Fruit fly (Drosophila melanogaster) whole organism, embryonic: ENCODE data around the gene Lsp2.

Experiments
- B-H2 ChIP-seq: fragments of 200-800 bp; sonication (Bioruptor generic); optimal IDR thresholded peaks from 2 replicates; lab custom pipeline; 2018; ENCODE audit warnings: missing biosample characterization, mild to moderate bottlenecking, missing genetic modification characterization
- BEAF-32 ChIP-seq: fragments of 200-800 bp; sonication (Bioruptor generic); optimal IDR thresholded peaks from 3 replicates; lab custom pipeline; 2017; ENCODE audit warnings: missing biosample characterization, missing genetic modification characterization, mild to moderate bottlenecking, moderate library complexity, missing genetic modification reagents
- BtbVII ChIP-seq: fragments of 200-800 bp; sonication (Bioruptor generic); optimal IDR thresholded peaks from 3 replicates; lab custom pipeline; 2017; ENCODE audit warnings: missing biosample characterization, mild to moderate bottlenecking, missing genetic modification characterization
- CG10267 ChIP-seq: fragments of 200-800 bp; sonication (Bioruptor generic); optimal IDR thresholded peaks from 2 replicates; lab custom pipeline; 2018; ENCODE audit warnings: missing biosample characterization, mild to moderate bottlenecking, missing genetic modification characterization, moderate library complexity
- CG10274 ChIP-seq: fragments of 200-800 bp; sonication (Bioruptor generic); optimal IDR thresholded peaks from 3 replicates; lab custom pipeline; 2017; ENCODE audit warnings: missing biosample characterization, mild to moderate bottlenecking, missing genetic modification characterization
- CG11560 ChIP-seq: fragments of 200-800 bp; sonication (Bioruptor generic); IDR thresholded peaks from 3 replicates; pipeline ENCODE4 v1.3.6; 2022; ENCODE audit warnings: missing biosample characterization, missing genetic modification characterization
- CG11695 ChIP-seq: fragments of 200-800 bp; sonication (Bioruptor generic); IDR thresholded peaks from 3 replicates; pipeline ENCODE4 v1.3.6; 2022; ENCODE audit warnings: missing biosample characterization, missing genetic modification characterization
- CG12769 ChIP-seq: fragments of 200-800 bp; sonication (Bioruptor generic); optimal IDR thresholded peaks from 2 replicates; lab custom pipeline; 2019; ENCODE audit warnings: missing biosample characterization, mild to moderate bottlenecking, missing genetic modification characterization, moderate library complexity
- CG15011 ChIP-seq: fragments of 200-800 bp; sonication (Bioruptor generic); optimal IDR thresholded peaks from 3 replicates; lab custom pipeline; 2018; ENCODE audit warnings: missing biosample characterization, mild to moderate bottlenecking, missing genetic modification characterization
- CG15073 ChIP-seq: fragments of 200-800 bp; sonication (Bioruptor generic); optimal IDR thresholded peaks from 2 replicates; lab custom pipeline; 2016; ENCODE audit warnings: missing biosample characterization, missing genetic modification characterization
- CG1603 ChIP-seq: fragments of 200-800 bp; sonication (Bioruptor generic); optimal IDR thresholded peaks from 2 replicates; lab custom pipeline; 2019; ENCODE audit warnings: missing biosample characterization, mild to moderate bottlenecking, missing genetic modification characterization, moderate library complexity
- CG1647 ChIP-seq: fragments of 200-800 bp; sonication (Bioruptor generic); optimal IDR thresholded peaks from 3 replicates; lab custom pipeline; 2016; ENCODE audit warnings: missing biosample characterization, missing genetic modification characterization
- CG17328 ChIP-seq: fragments of 200-800 bp; sonication (Bioruptor generic); IDR thresholded peaks from 2 replicates; pipeline ENCODE4 v1.3.6; 2022; ENCODE audit warnings: missing biosample characterization, missing genetic modification characterization
- CG1832 ChIP-seq: fragments of 200-800 bp; sonication (Bioruptor generic); optimal IDR thresholded peaks from 2 replicates; lab custom pipeline; 2017; ENCODE audit warnings: missing biosample characterization, mild to moderate bottlenecking, missing genetic modification characterization, inconsistent platforms
- CG18619 ChIP-seq: fragments of 200-800 bp; sonication (Bioruptor generic); optimal IDR thresholded peaks from 3 replicates; lab custom pipeline; 2017; ENCODE audit warnings: missing biosample characterization, mild to moderate bottlenecking, missing genetic modification characterization
- CG2678 ChIP-seq: fragments of 200-800 bp; sonication (Bioruptor generic); optimal IDR thresholded peaks from 3 replicates; lab custom pipeline; 2019; ENCODE audit warnings: missing biosample characterization, mild to moderate bottlenecking, missing genetic modification characterization, moderate library complexity
- CG33213 ChIP-seq: fragments of 200-800 bp; sonication (Bioruptor generic); optimal IDR thresholded peaks from 3 replicates; lab custom pipeline; 2016; ENCODE audit warnings: missing biosample characterization, missing genetic modification characterization
- CG34224 ChIP-seq: fragments of 200-800 bp; sonication (Bioruptor generic); IDR thresholded peaks from 3 replicates; pipeline ENCODE4 v1.3.6; 2022; ENCODE audit warnings: missing biosample characterization, missing genetic modification characterization; ENCODE audit not compliant: partially characterized antibody
- CG4820 ChIP-seq: fragments of 200-800 bp; sonication (Bioruptor generic); optimal IDR thresholded peaks from 3 replicates; lab custom pipeline; 2016; ENCODE audit warnings: missing biosample characterization, missing genetic modification characterization
- CG6689 ChIP-seq: fragments of 200-800 bp; sonication (Bioruptor generic); IDR thresholded peaks from 2 replicates; pipeline ENCODE4 v1.3.6; 2022; ENCODE audit warnings: missing biosample characterization, missing genetic modification characterization
- CG7357 ChIP-seq: fragments of 200-800 bp; sonication (Bioruptor generic); IDR thresholded peaks from 3 replicates; pipeline ENCODE4 v1.3.6; 2022; ENCODE audit warnings: missing biosample characterization, missing genetic modification characterization
- CG8924 ChIP-seq: fragments of 200-800 bp; optimal IDR thresholded peaks from 3 replicates; lab custom pipeline; 2019; ENCODE audit warnings: missing biosample characterization, mild to moderate bottlenecking, missing genetic modification characterization, moderate library complexity
- CHES-1-like ChIP-seq: fragments of 200-800 bp; sonication (Bioruptor generic); optimal IDR thresholded peaks from 2 replicates; lab custom pipeline; 2016; ENCODE audit warnings: missing biosample characterization, missing genetic modification characterization
- D19A ChIP-seq: fragments of 200-800 bp; optimal IDR thresholded peaks from 3 replicates; lab custom pipeline; 2019; ENCODE audit warnings: missing biosample characterization, mild to moderate bottlenecking, missing genetic modification characterization, moderate library complexity
- Deaf1 ChIP-seq: fragments of 200-800 bp; optimal IDR thresholded peaks from 3 replicates; lab custom pipeline; 2019; ENCODE audit warnings: missing biosample characterization, mild to moderate bottlenecking, missing genetic modification characterization, moderate library complexity
- Dfd ChIP-seq, 2 experiments: fragments of >200 bp; optimal IDR thresholded peaks; 2 replicates each; lab custom pipeline; 2017; ENCODE audit warnings: missing biosample characterization in 2 of 2, missing genetic modification characterization in 2 of 2
- Dip3 ChIP-seq: fragments of 200-800 bp; sonication (Bioruptor generic); optimal IDR thresholded peaks from 3 replicates; lab custom pipeline; 2016; ENCODE audit warnings: missing biosample characterization, missing genetic modification characterization
- Gsc ChIP-seq: fragments of 200-800 bp; sonication (Bioruptor generic); IDR thresholded peaks from 2 replicates; pipeline ENCODE4 v1.3.6; 2022; ENCODE audit warnings: missing biosample characterization, missing genetic modification characterization
- HLH4C ChIP-seq: fragments of 200-800 bp; sonication (Bioruptor generic); IDR thresholded peaks from 3 replicates; pipeline ENCODE4 v1.3.6; 2022; ENCODE audit warnings: missing biosample characterization, missing genetic modification characterization; ENCODE audit not compliant: partially characterized antibody
- NK7.1 ChIP-seq: fragments of 200-800 bp; sonication (Bioruptor generic); optimal IDR thresholded peaks from 3 replicates; lab custom pipeline; 2016; ENCODE audit warnings: missing biosample characterization, missing genetic modification characterization
- Neu2 ChIP-seq: fragments of 200-800 bp; sonication (Bioruptor generic); optimal IDR thresholded peaks from 3 replicates; lab custom pipeline; 2016; ENCODE audit warnings: missing biosample characterization, missing genetic modification characterization, borderline replicate concordance
- Nf-YA ChIP-seq: fragments of 200-800 bp; sonication (Bioruptor generic); IDR thresholded peaks from 2 replicates; pipeline ENCODE4 v1.3.6; 2022; ENCODE audit warnings: missing biosample characterization, missing genetic modification characterization
- Sry-β ChIP-seq: fragments of 200-800 bp; sonication (Bioruptor generic); optimal IDR thresholded peaks from 2 replicates; lab custom pipeline; 2018; ENCODE audit warnings: missing biosample characterization, mild to moderate bottlenecking, missing genetic modification characterization, moderate library complexity
- ato ChIP-seq: fragments of 200-800 bp; sonication (Bioruptor generic); IDR thresholded peaks from 2 replicates; pipeline ENCODE4 v1.3.6; 2022; ENCODE audit warnings: missing biosample characterization, missing genetic modification characterization; ENCODE audit not compliant: partially characterized antibody
- bowl ChIP-seq: fragments of 200-800 bp; sonication (Bioruptor generic); IDR thresholded peaks from 2 replicates; pipeline ENCODE4 v1.3.6; 2022; ENCODE audit warnings: missing biosample characterization, missing genetic modification characterization
- ci ChIP-seq: fragments of 200-800 bp; sonication (Bioruptor generic); IDR thresholded peaks from 3 replicates; pipeline ENCODE4 v1.3.6; 2022; ENCODE audit warnings: missing biosample characterization, missing genetic modification characterization
- exex ChIP-seq: fragments of 200-800 bp; sonication (Bioruptor generic); optimal IDR thresholded peaks from 4 replicates; lab custom pipeline; 2018; ENCODE audit warnings: missing biosample characterization, mild to moderate bottlenecking, missing genetic modification characterization, moderate library complexity
- fu2 ChIP-seq: fragments of 200-800 bp; sonication (Bioruptor generic); optimal IDR thresholded peaks from 2 replicates; lab custom pipeline; 2016; ENCODE audit warnings: missing biosample characterization, missing genetic modification characterization
- ham ChIP-seq: fragments of 200-800 bp; sonication (Bioruptor generic); IDR thresholded peaks from 2 replicates; pipeline ENCODE4 v1.3.6; 2022; ENCODE audit warnings: missing biosample characterization, missing genetic modification characterization
- mam ChIP-seq: fragments of 200-800 bp; sonication (Bioruptor generic); optimal IDR thresholded peaks from 3 replicates; lab custom pipeline; 2016; ENCODE audit warnings: missing biosample characterization, missing genetic modification characterization
- prd ChIP-seq, 3 experiments: fragments of >200 bp in 2 of 3; fragments of 200-800 bp in 1 of 3; sonication (Bioruptor generic) in 1 of 3; optimal IDR thresholded peaks in 2 of 3; IDR thresholded peaks in 1 of 3; 2 replicates in 2 of 3; 3 replicates in 1 of 3; pipeline versions ENCODE4 v1.3.6 to Lab custom; 2017 to 2022; ENCODE audit warnings: missing biosample characterization in 1 of 3, missing genetic modification characterization in 1 of 3
- sens-2 ChIP-seq: fragments of 200-800 bp; sonication (Bioruptor generic); IDR thresholded peaks from 2 replicates; pipeline ENCODE4 v1.3.6; 2022; ENCODE audit warnings: missing biosample characterization, missing genetic modification characterization
- stwl ChIP-seq: fragments of 200-800 bp; sonication (Bioruptor generic); optimal IDR thresholded peaks from 3 replicates; lab custom pipeline; 2018; ENCODE audit warnings: missing biosample characterization, mild to moderate bottlenecking, missing genetic modification characterization, moderate library complexity
- tap ChIP-seq: fragments of 200-800 bp; optimal IDR thresholded peaks from 3 replicates; lab custom pipeline; 2019; ENCODE audit warnings: missing biosample characterization, mild to moderate bottlenecking, missing genetic modification characterization, moderate library complexity
- tgo ChIP-seq: fragments of 200-800 bp; sonication (Bioruptor generic); IDR thresholded peaks from 3 replicates; pipeline ENCODE4 v1.3.6; 2022; ENCODE audit warnings: missing biosample characterization, missing genetic modification characterization
- tin ChIP-seq: fragments of 200-800 bp; sonication (Bioruptor generic); optimal IDR thresholded peaks from 3 replicates; lab custom pipeline; 2016; ENCODE audit warnings: missing biosample characterization, missing genetic modification characterization
- tll ChIP-seq, 2 experiments: fragments of 200-800 bp in 1 of 2; fragments of >200 bp in 1 of 2; sonication (Bioruptor generic) in 1 of 2; optimal IDR thresholded peaks; 2 replicates each; lab custom pipeline; 2017 to 2019; ENCODE audit warnings: missing biosample characterization in 2 of 2, missing genetic modification characterization in 2 of 2, mild to moderate bottlenecking in 1 of 2, moderate library complexity in 1 of 2
- trh ChIP-seq: fragments of 200-800 bp; sonication (Bioruptor generic); optimal IDR thresholded peaks from 2 replicates; lab custom pipeline; 2016; ENCODE audit warnings: missing biosample characterization, missing genetic modification characterization
- unpg ChIP-seq: fragments of 200-800 bp; sonication (Bioruptor generic); optimal IDR thresholded peaks from 3 replicates; lab custom pipeline; 2018; ENCODE audit warnings: missing biosample characterization, mild to moderate bottlenecking, missing genetic modification characterization, moderate library complexity
- zfh1 ChIP-seq: fragments of 200-800 bp; sonication (Bioruptor generic); IDR thresholded peaks from 3 replicates; pipeline ENCODE4 v1.3.6; 2022; ENCODE audit warnings: missing biosample characterization, missing genetic modification characterization

The Lsp2 gene

DNA sequence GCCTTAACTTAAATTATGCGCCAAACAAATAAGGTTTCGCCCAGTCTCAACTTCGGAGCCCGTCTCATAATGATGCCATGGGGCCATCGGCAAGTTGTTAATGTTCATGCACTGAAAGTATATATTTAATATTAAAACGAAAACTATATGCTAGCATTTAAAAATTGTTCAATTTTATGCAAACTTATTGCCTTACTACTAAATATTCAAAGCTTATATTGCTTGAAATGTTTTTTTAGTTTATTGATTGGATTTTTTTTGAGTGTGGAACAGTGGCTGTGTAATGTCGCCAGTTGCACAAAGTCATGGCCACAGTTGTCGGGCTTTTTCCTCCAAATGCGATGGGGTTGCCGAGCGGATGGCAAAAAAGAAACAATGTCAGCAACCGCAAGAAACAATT lies 15.0 kb upstream of the Lsp2 start (continued):
- no peak for TF ChIP-seq CG11560 (tag; lab: Robert Waterston, UW)
- no peak for TF ChIP-seq tll (GFP tag; optimal IDR thresholded peaks at IDR 0.05; lab: Kevin White, UChicago)
- no peak for TF ChIP-seq CG33213 (GFP tag; lab: Kevin White, UChicago)
- TF ChIP-seq CG1603: no peak
- TF ChIP-seq fu2 (GFP tag; lab: Kevin White, UChicago): no peak
- TF ChIP-seq zfh1: no peak
- TF ChIP-seq CG1832 (GFP tag; lab: Kevin White, UChicago): no peak
- no peak for TF ChIP-seq NK7.1 (GFP tag; lab: Kevin White, UChicago)
- no peak for TF ChIP-seq CG10274
- TF ChIP-seq tap (tag; lab: Kevin White, UChicago): no peak
- TF ChIP-seq tin (GFP tag; lab: Kevin White, UChicago): peak; percentile 8
- no peak for TF ChIP-seq CG15073 (GFP tag; lab: Kevin White, UChicago)
- no peak for TF ChIP-seq CG34224
- no peak for TF ChIP-seq CG2678
- no peak for TF ChIP-seq CG1647
- TF ChIP-seq B-H2: no peak
- TF ChIP-seq Dip3 (GFP tag; lab: Kevin White, UChicago): no peak
- no peak for TF ChIP-seq ham (GFP tag; lab: Robert Waterston, UW)
- no peak for TF ChIP-seq Deaf1
- TF ChIP-seq Dfd (GFP tag; optimal IDR thresholded peaks at IDR 0.05; lab: Kevin White, UChicago): no peak
- TF ChIP-seq CG18619: no peak
- TF ChIP-seq CG10267 (tag; lab: Kevin White, UChicago): peak; percentile 25
- no peak for TF ChIP-seq Gsc (GFP tag; lab: Robert Waterston, UW)
- TF ChIP-seq BEAF-32: no peak
- peak; percentile 53; the same call in 1 of the 2 replicates for TF ChIP-seq CG17328 (GFP tag; lab: Robert Waterston, UW)
- no peak for TF ChIP-seq CG8924 (tag; lab: Kevin White, UChicago)
- TF ChIP-seq BtbVII (GFP tag; lab: Kevin White, UChicago): no peak
- no peak for TF ChIP-seq Neu2 (GFP tag; lab: Kevin White, UChicago)
- TF ChIP-seq CG15011 (GFP tag; lab: Kevin White, UChicago): no peak
- TF ChIP-seq sens-2: 0 out of 2 replicates have a peak, but pooled peaks have one; percentile 41
- TF ChIP-seq CG11695 (GFP tag; lab: Robert Waterston, UW): no peak
- no peak for TF ChIP-seq stwl (tag; lab: Kevin White, UChicago)
- no peak for TF ChIP-seq trh
- TF ChIP-seq CG4820 (GFP tag; lab: Kevin White, UChicago): peak; percentile 40
- TF ChIP-seq CG12769 (tag; lab: Kevin White, UChicago): no peak
- no peak for TF ChIP-seq bowl
- peak; percentile 30; the same call in 1 of the 3 replicates for TF ChIP-seq tgo
- no peak for TF ChIP-seq ato (GFP tag; lab: Robert Waterston, UW)
- TF ChIP-seq exex: no peak
- TF ChIP-seq Sry-β: no peak
- TF ChIP-seq Nf-YA (GFP tag; lab: Robert Waterston, UW): peak; percentile 29; the same call in 1 of the 2 replicates
- TF ChIP-seq CHES-1-like: no peak
- no peak for TF ChIP-seq unpg (GFP tag; lab: Kevin White, UChicago)
- TF ChIP-seq prd (optimal IDR thresholded peaks at IDR 0.05; lab: Kevin White, UChicago): no peak
- peak; percentile 39; the same call in 2 of the 3 replicates for TF ChIP-seq prd (GFP tag; IDR thresholded peaks at IDR 0.05; lab: Robert Waterston, UW)
- TF ChIP-seq HLH4C (GFP tag; lab: Robert Waterston, UW): no peak
- no peak for TF ChIP-seq mam
- TF ChIP-seq D19A: peak; percentile 23
- TF ChIP-seq ci (GFP tag; lab: Robert Waterston, UW): peak; percentile 66; the same call in 2 of the 3 replicates
- TF ChIP-seq CG6689: 0 out of 2 replicates have a peak, but pooled peaks have one; percentile 32
- TF ChIP-seq CG7357 (GFP tag; lab: Robert Waterston, UW): no peak
